Fruit fly (Drosophila melanogaster): Measurements from ENCODE around the gene obst-A.
"Not testable (repeated sequence)": the region's sequence is repeated elsewhere in the genome, so short reads cannot be mapped to it uniquely, and the experiment has no call there.

obst-A gene

dm6 chrX:20239608-20239941, at the start of gene obst-A:
obst-A (plus strand) TSS chrX:20239855.
- TF ChIP-seq CG7745 (tag; optimal IDR thresholded peaks at IDR 0.05) (no peak), dm (GFP tag; optimal IDR thresholded peaks at IDR 0.05) (no peak), dmrt11E (tag; optimal IDR thresholded peaks at IDR 0.05) (no peak), Adf1 (GFP tag; IDR thresholded peaks at IDR 0.05) (peak; percentile 49; the same call in 1 of the 2 replicates), cg (GFP tag; optimal IDR thresholded peaks at IDR 0.05) (peak; percentile 45), kni (GFP tag; optimal IDR thresholded peaks at IDR 0.05) (peak; percentile 4), CG18262 (tag; optimal IDR thresholded peaks at IDR 0.05) (no peak), CG7987 (GFP tag; optimal IDR thresholded peaks at IDR 0.05) (no peak), sr (GFP tag; IDR thresholded peaks at IDR 0.05) (peak; percentile 33; the same call in 1 of the 3 replicates), CG12769 (tag; optimal IDR thresholded peaks at IDR 0.05) (peak; percentile 48), crol (GFP tag; IDR thresholded peaks at IDR 0.05) (peak; percentile 26; the same call in 1 of the 2 replicates), Med (GFP tag) (peak; percentile 7), vvl (GFP tag; IDR thresholded peaks at IDR 0.05) (no peak; the same call in 1 of the 2 replicates)

dm6 chrX:20194127-20194526, 45.5 kb upstream of the obst-A start, which contains the start of gene Sdic3:
Sdic3 (minus strand) TSS chrX:20194227.
- not testable (repeated sequence) for TF ChIP-seq CG33213 (GFP tag; optimal IDR thresholded peaks at IDR 0.05); CG3407 (GFP tag; optimal IDR thresholded peaks at IDR 0.05); CG8765 (GFP tag; IDR thresholded peaks at IDR 0.05)

- not testable (repeated sequence) for TF ChIP-seq eyg (GFP tag; optimal IDR thresholded peaks at IDR 0.05); CG12942 (GFP tag; optimal IDR thresholded peaks at IDR 0.05); chinmo (GFP tag; IDR thresholded peaks at IDR 0.05; ENCODE audit: partially characterized antibody)
Measured at dm6 chrX:20201833-20202232, 37.8 kb upstream of the obst-A start, which contains the start of gene SdicA. SdicA (minus strand) TSS chrX:20201933.

dm6 chrX:20209503-20209902, 30.2 kb upstream of the obst-A start, which contains the start of gene SdicB:
SdicB (minus strand) TSS chrX:20209603.
- not testable (repeated sequence) for TF ChIP-seq nerfin-1 (tag; optimal IDR thresholded peaks at IDR 0.05); jing (GFP tag; optimal IDR thresholded peaks at IDR 0.05); CG7372 (GFP tag; IDR thresholded peaks at IDR 0.05)

dm6 chrX:20217159-20217558, 22.5 kb upstream of the obst-A start, which contains the start of gene SdicC:
SdicC (minus strand) TSS chrX:20217259.
- TF ChIP-seq sqz (GFP tag; optimal IDR thresholded peaks at IDR 0.05); CG31224 (GFP tag; IDR thresholded peaks at IDR 0.05); CG7556 (GFP tag; optimal IDR thresholded peaks at IDR 0.05): not testable (repeated sequence)

DNA sequence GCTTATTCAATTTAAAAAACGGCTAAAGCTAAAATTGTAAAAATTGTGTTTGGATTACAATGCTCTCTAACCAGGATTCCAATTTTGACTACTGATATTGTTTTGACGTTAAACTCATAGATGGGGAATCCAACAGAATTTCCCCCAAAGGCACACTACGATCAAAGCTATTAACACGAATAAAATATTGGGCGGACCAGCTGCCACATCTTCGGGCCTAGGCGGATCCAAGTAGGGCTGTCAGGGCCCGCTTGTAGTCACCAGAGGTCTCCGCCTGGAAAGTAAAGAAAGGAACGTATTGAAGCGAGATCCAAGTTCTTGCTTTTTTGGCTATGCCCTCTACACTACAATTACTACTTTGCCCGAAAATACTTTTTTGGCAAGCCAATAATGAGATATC, 14.7 kb upstream of the obst-A start, which contains the start of gene Sdic4:
Gene Sdic4 (minus strand): TSS at position 101 of the 400 bp plus-strand sequence.
- not testable (repeated sequence) for TF ChIP-seq HLH3B, Rx, gt (GFP tag; IDR thresholded peaks at IDR 0.05)

- peak; percentile 64 for TF ChIP-seq CG8478 (optimal IDR thresholded peaks at IDR 0.05)
- TF ChIP-seq tll (GFP tag; optimal IDR thresholded peaks at IDR 0.05) = peak in 1 of 2 experiments; percentile 52
- TF ChIP-seq CG15479 (GFP tag; optimal IDR thresholded peaks at IDR 0.05) = peak; percentile 15
- TF ChIP-seq nerfin-2 (GFP tag; IDR thresholded peaks at IDR 0.05; ENCODE audit: partially characterized antibody) = no peak
- TF ChIP-seq CG1832 (GFP tag; optimal IDR thresholded peaks at IDR 0.05) = peak; percentile 53
- TF ChIP-seq Atf-2 (GFP tag; optimal IDR thresholded peaks at IDR 0.05) = no peak
- TF ChIP-seq cg (GFP tag; optimal IDR thresholded peaks at IDR 0.05) = no peak
- peak; percentile 6 for TF ChIP-seq CG10267 (tag; optimal IDR thresholded peaks at IDR 0.05)
- TF ChIP-seq stwl (tag; optimal IDR thresholded peaks at IDR 0.05) = peak; percentile 86
Measured at dm6 chrX:20231658-20232057, 8.0 kb upstream of the obst-A start.

Measured in whole organism, embryonic.